Fruit fly (Drosophila melanogaster): ENCODE data around the gene obst-J.

dm6 chr3L:20127281-20127680 is 4.3 kb downstream of the obst-J start, which contains the start of gene CG7365:
- TF ChIP-seq Dll (optimal IDR thresholded peaks at IDR 0.05) (no peak), usp (GFP tag; optimal IDR thresholded peaks at IDR 0.05) (no peak), pan (optimal IDR thresholded peaks at IDR 0.05) (no peak), psq (optimal IDR thresholded peaks at IDR 0.05) (no peak), CG8478 (optimal IDR thresholded peaks at IDR 0.05) (no peak)
